Fruit fly (Drosophila melanogaster): ENCODE data around the gene CG34001.

The CG34001 gene

DNA sequence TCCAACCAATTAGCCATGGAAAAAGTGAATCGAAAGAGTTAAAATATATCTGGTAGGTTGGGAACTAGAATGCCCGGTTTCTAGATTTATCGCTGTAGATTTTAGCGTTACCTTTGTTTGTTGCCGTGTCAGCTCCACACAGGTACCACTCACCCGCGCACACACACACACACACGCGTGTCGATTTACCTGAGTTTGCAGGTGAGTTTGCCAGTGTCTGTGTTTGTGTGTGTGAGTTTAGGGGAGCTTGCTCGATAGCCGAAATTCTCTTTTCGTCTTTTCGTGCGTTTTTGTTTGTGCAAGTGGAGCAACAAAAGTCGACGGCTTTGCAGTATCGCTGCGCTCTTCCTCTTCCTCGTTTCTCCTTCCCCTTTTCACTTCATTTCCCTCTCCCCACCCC, 36.5 kb downstream of the CG34001 start:
- no peak for TF ChIP-seq CTCF (optimal IDR thresholded peaks at IDR 0.05)
- no peak for TF ChIP-seq CG8478 (optimal IDR thresholded peaks at IDR 0.05)

- TF ChIP-seq CTCF (optimal IDR thresholded peaks at IDR 0.05) (no peak), CG8478 (optimal IDR thresholded peaks at IDR 0.05) (no peak)
Measured at dm6 chr3L:10669592-10670400, 38.9 kb downstream of the CG34001 start.

DNA sequence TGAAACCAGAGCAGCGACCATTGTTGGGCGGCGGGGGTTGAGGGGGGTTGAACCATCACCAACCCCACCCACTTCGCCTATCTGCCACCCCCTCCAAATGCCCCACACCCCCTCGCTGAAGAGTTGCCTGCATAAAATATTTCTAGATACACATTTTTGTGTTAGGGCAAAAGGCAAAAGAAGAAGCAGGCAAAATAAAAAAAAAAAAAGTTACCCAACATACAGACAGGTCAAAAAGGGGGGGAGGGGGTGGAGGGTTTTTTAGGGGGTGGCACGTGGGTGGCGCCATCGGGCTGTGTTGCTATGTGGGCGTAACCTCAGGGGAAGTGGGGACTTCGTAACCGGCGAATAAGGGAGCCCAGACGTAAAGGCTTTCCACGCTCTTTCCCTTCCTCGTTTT, 41.7 kb downstream of the CG34001 start:
- TF ChIP-seq CTCF (optimal IDR thresholded peaks at IDR 0.05) (no peak), CG8478 (optimal IDR thresholded peaks at IDR 0.05) (no peak)

DNA sequence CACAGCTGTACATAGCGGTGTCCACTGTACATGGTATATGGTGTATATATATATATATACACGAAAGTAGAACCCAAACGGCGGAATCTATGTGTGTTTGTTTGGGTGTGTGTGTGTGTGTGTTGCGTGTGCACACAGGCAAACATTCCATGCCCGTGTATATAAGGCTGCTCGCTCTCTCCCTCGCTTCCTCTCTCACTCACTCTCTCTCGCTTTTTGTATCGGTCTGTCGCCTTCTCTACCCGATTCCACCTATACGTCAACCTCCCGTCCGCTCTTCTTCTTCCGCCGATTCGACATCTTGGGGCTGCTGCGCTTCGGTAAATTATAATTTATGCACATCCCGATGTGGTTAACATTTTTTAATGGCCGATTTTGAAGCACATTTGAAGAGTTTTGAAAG, 43.3 kb downstream of the CG34001 start:
- TF ChIP-seq CG8478 (optimal IDR thresholded peaks at IDR 0.05) (no peak), CTCF (optimal IDR thresholded peaks at IDR 0.05) (no peak)

DNA sequence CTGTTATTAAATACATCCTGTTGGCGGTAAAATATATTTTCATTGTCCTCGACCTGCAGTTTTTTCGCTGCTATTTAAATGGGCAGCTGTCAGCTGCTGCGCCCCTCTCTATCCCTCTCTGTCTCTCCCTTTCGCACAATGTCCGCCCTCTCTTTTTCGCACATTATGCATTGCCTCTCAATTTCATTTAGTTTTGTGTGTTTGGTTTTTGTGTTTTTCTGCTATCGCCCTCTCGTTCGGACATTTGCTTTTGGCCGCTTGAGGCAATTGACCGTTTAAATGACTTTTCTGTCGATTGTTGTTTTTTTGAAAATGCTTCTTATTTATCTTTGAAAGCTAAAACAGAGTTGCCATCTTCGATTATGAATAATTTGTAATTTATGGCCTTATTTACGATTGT, 44.1 kb downstream of the CG34001 start:
- TF ChIP-seq CTCF (optimal IDR thresholded peaks at IDR 0.05) (no peak), CG8478 (optimal IDR thresholded peaks at IDR 0.05) (no peak)

DNA sequence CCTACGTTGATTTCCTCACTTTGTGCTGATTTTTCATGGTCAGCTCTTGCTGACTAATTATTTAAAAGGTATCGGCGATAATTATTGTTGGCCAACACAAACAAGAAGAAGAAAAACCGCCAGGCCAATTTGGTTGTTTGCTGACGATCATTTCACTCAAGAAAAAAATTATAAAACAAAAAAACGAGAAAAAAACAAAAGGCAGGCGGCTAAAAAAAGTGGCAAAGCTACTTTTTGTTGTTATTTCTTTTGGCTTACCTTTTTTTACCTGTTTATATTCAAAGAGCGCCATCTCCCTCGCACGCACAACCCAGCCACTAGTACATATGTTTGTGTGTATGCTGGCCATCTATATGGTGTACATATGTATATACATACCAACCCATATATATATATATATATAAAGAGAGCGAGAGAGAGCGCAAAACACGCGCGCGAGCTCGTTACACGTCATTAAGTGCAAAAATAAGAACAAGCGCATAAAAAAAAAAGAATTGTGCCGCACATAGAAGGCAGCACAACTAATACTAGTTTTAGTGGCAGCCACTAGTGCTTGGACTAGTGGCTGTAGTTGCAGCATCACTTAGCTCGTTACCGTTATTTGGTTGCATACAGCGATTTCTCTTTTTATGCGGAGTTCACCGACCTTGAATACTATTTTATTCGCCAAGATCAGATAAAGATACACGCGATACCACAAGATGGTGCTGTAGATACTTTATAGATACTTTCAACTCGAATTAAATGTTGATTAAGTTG, 44.9 kb downstream of the CG34001 start:
- no peak for TF ChIP-seq CG8478 (optimal IDR thresholded peaks at IDR 0.05)
- no peak for TF ChIP-seq CTCF (optimal IDR thresholded peaks at IDR 0.05)

DNA sequence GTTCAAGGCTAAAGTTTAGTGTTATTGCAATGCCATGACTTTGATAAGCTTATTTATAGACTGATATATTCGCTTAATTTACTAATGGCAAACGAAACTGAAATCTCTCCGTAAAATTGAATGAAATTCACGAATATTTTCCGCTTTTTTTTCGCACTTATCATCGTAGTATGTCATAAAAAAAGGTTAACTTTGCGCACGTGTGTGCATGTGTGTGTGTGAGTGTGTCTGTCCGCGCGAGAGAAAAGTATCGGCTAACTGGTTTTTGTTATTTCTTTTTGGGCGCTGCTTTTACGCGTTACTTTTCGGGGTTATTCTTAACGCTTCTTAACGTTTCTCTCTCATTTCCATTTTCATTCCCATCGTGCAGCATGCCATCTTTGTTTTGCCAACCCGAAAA, 46.9 kb downstream of the CG34001 start:
- TF ChIP-seq CG8478 (optimal IDR thresholded peaks at IDR 0.05) (no peak), CTCF (optimal IDR thresholded peaks at IDR 0.05) (no peak)

dm6 chr3L:10678545-10679067, 47.7 kb downstream of the CG34001 start:
- TF ChIP-seq CG8478 (optimal IDR thresholded peaks at IDR 0.05) (no peak), CTCF (optimal IDR thresholded peaks at IDR 0.05) (no peak)

dm6 chr3L:10679711-10680154, 48.9 kb downstream of the CG34001 start:
- TF ChIP-seq CG8478 (optimal IDR thresholded peaks at IDR 0.05) (no peak), CTCF (optimal IDR thresholded peaks at IDR 0.05) (no peak)

DNA sequence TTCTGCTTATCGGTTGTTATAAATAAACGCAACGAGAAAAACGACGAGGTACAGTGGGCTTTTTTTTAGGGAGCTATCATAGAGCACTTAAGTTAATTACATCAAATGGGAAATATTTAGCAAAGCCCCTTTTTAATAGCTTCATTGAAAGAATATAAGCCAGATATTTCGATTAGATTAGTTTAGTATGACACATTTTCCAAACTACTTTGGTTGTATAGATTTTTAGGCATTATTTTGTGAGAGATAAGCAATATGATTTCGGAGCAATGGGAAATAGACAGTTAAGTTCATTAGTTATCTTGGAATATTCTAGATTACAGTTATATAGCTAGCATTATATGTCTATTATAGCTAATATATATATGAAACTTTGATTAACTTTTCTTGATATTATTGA, 49.3 kb downstream of the CG34001 start:
- no peak for TF ChIP-seq CG8478 (optimal IDR thresholded peaks at IDR 0.05)
- TF ChIP-seq CTCF (optimal IDR thresholded peaks at IDR 0.05) = no peak

- TF ChIP-seq CG8478 (optimal IDR thresholded peaks at IDR 0.05) (no peak), CTCF (optimal IDR thresholded peaks at IDR 0.05) (no peak)
Measured at dm6 chr3L:10680728-10681306, 49.9 kb downstream of the CG34001 start.

- TF ChIP-seq CTCF (optimal IDR thresholded peaks at IDR 0.05) = no peak
- no peak for TF ChIP-seq CG8478 (optimal IDR thresholded peaks at IDR 0.05)
Measured at dm6 chr3L:10681814-10682213, 50.9 kb downstream of the CG34001 start.

DNA sequence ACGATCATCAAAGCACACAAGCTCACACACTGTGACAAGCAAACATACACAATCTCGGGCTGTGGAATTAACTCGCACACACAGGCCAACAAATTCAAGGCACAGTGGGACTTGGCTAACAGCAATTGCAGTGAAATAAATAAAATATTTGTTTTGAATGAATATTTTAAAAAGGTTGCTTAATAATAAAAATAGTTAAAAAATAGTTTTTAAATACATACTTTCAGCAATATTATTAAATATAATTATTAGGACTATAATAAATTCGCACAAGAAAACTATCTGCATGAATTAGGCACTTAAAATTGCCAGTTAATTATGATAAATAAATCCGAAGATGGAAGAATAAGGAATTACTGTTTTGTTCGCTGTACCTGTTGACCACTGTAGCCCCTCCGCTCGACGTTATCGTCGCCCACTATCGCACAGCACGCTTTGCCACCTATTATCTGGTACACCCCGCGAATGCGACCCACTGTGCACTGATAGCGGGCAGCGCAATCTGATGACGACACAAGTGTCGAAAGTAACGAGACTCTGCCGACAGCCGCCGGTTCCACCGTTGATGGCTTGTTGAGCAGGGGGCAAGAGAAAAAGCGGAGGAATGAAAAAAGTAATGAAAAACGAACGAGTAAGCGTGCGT, 52.0 kb downstream of the CG34001 start:
- TF ChIP-seq CTCF (optimal IDR thresholded peaks at IDR 0.05) (no peak), CG8478 (optimal IDR thresholded peaks at IDR 0.05) (no peak)

dm6 chr3L:10683899-10684340, 53.0 kb downstream of the CG34001 start:
- TF ChIP-seq CG8478 (optimal IDR thresholded peaks at IDR 0.05) (no peak), CTCF (optimal IDR thresholded peaks at IDR 0.05) (no peak)
